Worm (Caenorhabditis elegans) whole organism, mixed stage, embryonic: ENCODE data around the gene C36A4.10.

ENCODE experiments used
- blmp-1 ChIP-seq: fragments of 150-350 bp; optimal IDR thresholded peaks from 2 replicates; lab custom pipeline; 2014; ENCODE audit warnings: missing biosample characterization, missing genetic modification characterization
- ceh-83 ChIP-seq: fragments of 200-800 bp; sonication (Bioruptor generic); optimal IDR thresholded peaks from 2 replicates; lab custom pipeline; 2018; ENCODE audit warnings: mild to moderate bottlenecking, missing genetic modification characterization, missing compliant biosample characterization
- ces-1 ChIP-seq: fragments of 150-350 bp; optimal IDR thresholded peaks from 2 replicates; lab custom pipeline; 2014; ENCODE audit warnings: missing biosample characterization, missing genetic modification reagents, missing genetic modification characterization
- ham-2 ChIP-seq: fragments of 200-800 bp; sonication (Bioruptor generic); optimal IDR thresholded peaks from 2 replicates; lab custom pipeline; 2018; ENCODE audit warnings: mild to moderate bottlenecking, missing genetic modification characterization, missing compliant biosample characterization
- lin-13 ChIP-seq: fragments of 150-350 bp; optimal IDR thresholded peaks from 2 replicates; lab custom pipeline; 2014; ENCODE audit warnings: missing biosample characterization, missing genetic modification characterization
- lsy-2 ChIP-seq: fragments of 150-350 bp; optimal IDR thresholded peaks from 2 replicates; lab custom pipeline; 2014; ENCODE audit warnings: missing biosample characterization, missing genetic modification characterization
- mep-1 ChIP-seq: fragments of 150-350 bp; optimal IDR thresholded peaks from 2 replicates; lab custom pipeline; 2017; ENCODE audit warnings: missing biosample characterization, missing genetic modification reagents, missing genetic modification characterization, inconsistent platforms
- nhr-2 ChIP-seq: fragments of 150-350 bp; optimal IDR thresholded peaks from 2 replicates; lab custom pipeline; 2014; ENCODE audit warnings: missing biosample characterization, missing genetic modification characterization
- nhr-237 ChIP-seq: fragments of 150-350 bp; optimal IDR thresholded peaks from 2 replicates; lab custom pipeline; 2014; ENCODE audit warnings: missing biosample characterization, missing genetic modification characterization
- unc-62 ChIP-seq: fragments of 150-350 bp; optimal IDR thresholded peaks from 2 replicates; lab custom pipeline; 2014; ENCODE audit warnings: missing biosample characterization, missing genetic modification reagents, missing genetic modification characterization
- ztf-11 ChIP-seq: fragments of 150-350 bp; optimal IDR thresholded peaks from 2 replicates; lab custom pipeline; 2014; ENCODE audit warnings: missing biosample characterization, missing genetic modification characterization

DNA sequence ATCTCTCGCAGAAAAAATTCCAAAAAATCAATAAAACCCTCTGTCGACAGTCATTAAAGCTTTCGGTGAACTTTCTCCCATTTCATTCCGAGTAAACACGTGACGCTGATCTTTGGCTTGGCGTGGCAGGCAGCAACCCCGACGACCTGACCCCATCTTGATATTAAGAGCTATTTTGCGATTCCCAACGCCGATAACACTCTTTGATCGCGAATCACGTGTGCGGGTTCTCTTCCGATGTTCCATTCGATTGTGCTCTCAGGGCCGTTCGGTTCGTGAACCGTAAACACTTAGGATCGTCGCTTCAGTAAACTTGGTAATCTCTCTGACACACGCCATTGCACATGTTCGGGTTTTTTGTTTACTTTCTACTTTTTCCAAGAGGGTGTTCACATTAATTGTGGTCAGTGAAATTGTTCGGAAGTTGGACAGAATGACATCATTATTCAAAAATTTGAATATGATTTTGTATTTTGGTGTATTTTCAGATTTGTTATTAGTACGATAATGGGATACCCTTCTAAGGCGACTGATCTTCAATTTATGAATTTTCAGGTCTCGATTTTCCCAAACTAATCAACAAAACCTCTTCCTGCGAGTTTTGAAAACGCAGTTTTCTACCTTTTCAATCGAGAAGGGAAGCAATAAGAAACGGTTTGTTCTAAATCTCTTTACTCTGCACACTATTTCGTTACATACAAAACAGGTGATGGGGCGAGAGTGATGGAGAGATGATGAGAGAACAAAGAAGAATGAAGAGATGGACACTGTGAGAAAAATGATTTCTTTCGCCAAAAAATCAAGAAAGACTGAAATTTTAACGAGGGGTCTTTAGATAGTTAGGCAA lies 33.9 kb downstream of the C36A4.10 start:
- no peak for TF ChIP-seq unc-62 (GFP tag; lab: Kevin White, UChicago)
- no peak for TF ChIP-seq nhr-2 (tag; lab: Kevin White, UChicago)
- no peak for TF ChIP-seq blmp-1 (tag; lab: Kevin White, UChicago)
- no peak for TF ChIP-seq lsy-2
- no peak for TF ChIP-seq ces-1 (GFP tag; lab: Kevin White, UChicago)
- TF ChIP-seq nhr-237 (tag; lab: Kevin White, UChicago) = no peak
- no peak for TF ChIP-seq ceh-83
- TF ChIP-seq ztf-11 = no peak
- TF ChIP-seq ham-2 (GFP tag; lab: Kevin White, UChicago) = no peak
- TF ChIP-seq lin-13 (tag; lab: Kevin White, UChicago) = no peak
- TF ChIP-seq mep-1 (tag; lab: Kevin White, UChicago) = no peak
